Fruit fly (Drosophila melanogaster) whole organism, wandering third instar larva: ENCODE data around the gene Cubn2.
A peak's percentile ranks its signal among the peaks of the same experiment; 100 is the strongest.

Experiments
- Abd-B ChIP-seq: fragments of >200 bp; optimal IDR thresholded peaks from 2 replicates; lab custom pipeline; 2017; ENCODE audit warnings: missing biosample characterization, missing genetic modification characterization
- CG32264 ChIP-seq: fragments of 200-800 bp; sonication (Bioruptor generic); optimal IDR thresholded peaks from 2 replicates; lab custom pipeline; 2016; ENCODE audit warnings: missing biosample characterization, missing genetic modification characterization
- CG9705 ChIP-seq: fragments of 200-800 bp; sonication (Bioruptor generic); optimal IDR thresholded peaks from 2 replicates; lab custom pipeline; 2018; ENCODE audit warnings: missing biosample characterization, mild to moderate bottlenecking, missing genetic modification characterization
- Dfd ChIP-seq: fragments of >200 bp; optimal IDR thresholded peaks from 2 replicates; lab custom pipeline; 2017; ENCODE audit warnings: missing biosample characterization, missing genetic modification characterization
- Dif ChIP-seq: fragments of 200-275, 200-300 bp; sonication (Bioruptor generic); optimal IDR thresholded peaks from 2 replicates; lab custom pipeline; 2018; ENCODE audit warnings: missing biosample characterization, missing genetic modification characterization; ENCODE audit not compliant: partially characterized antibody
- HLH106 ChIP-seq: fragments of 200-800 bp; optimal IDR thresholded peaks from 3 replicates; lab custom pipeline; 2019; ENCODE audit warnings: missing biosample characterization, mild to moderate bottlenecking, missing genetic modification characterization, moderate library complexity
- Hr78 ChIP-seq: fragments of >200 bp; optimal IDR thresholded peaks from 2 replicates; lab custom pipeline; 2017; ENCODE audit warnings: missing biosample characterization, missing genetic modification characterization
- Jra ChIP-seq: sonication (Bioruptor generic); optimal IDR thresholded peaks from 2 replicates; lab custom pipeline; 2016; ENCODE audit warnings: missing biosample characterization, missing genetic modification characterization
- Myc ChIP-seq: fragments of >200 bp; optimal IDR thresholded peaks from 2 replicates; lab custom pipeline; 2017
- N ChIP-seq: fragments of >200 bp; optimal IDR thresholded peaks from 2 replicates; lab custom pipeline; 2018; ENCODE audit warnings: missing biosample characterization, missing external identifiers, missing genetic modification characterization
- OdsH ChIP-seq: fragments of 200-800 bp; sonication (Bioruptor generic); optimal IDR thresholded peaks from 2 replicates; lab custom pipeline; 2016; ENCODE audit warnings: missing biosample characterization, mild to moderate bottlenecking, missing genetic modification characterization
- Rel ChIP-seq, 2 experiments: fragments of 200-800 bp; sonication (Bioruptor generic) in 1 of 2; optimal IDR thresholded peaks; 2 replicates in 1 of 2; 3 replicates in 1 of 2; lab custom pipeline; 2016 to 2019; ENCODE audit warnings: mild to moderate bottlenecking in 2 of 2, missing biosample characterization in 2 of 2, missing genetic modification characterization in 2 of 2, moderate library complexity in 1 of 2
- Sp1 ChIP-seq: fragments of 200-800 bp; sonication (Bioruptor generic); optimal IDR thresholded peaks from 3 replicates; lab custom pipeline; 2019; ENCODE audit warnings: missing biosample characterization, mild to moderate bottlenecking, missing genetic modification characterization, moderate library complexity
- Vsx2 ChIP-seq: fragments of 200-300, 225-300 bp; sonication (Bioruptor generic); optimal IDR thresholded peaks from 2 replicates; lab custom pipeline; 2018; ENCODE audit warnings: missing biosample characterization, missing genetic modification characterization; ENCODE audit not compliant: partially characterized antibody
- br ChIP-seq: fragments of 200-800 bp; sonication (Bioruptor generic); optimal IDR thresholded peaks from 2 replicates; lab custom pipeline; 2016; ENCODE audit warnings: missing biosample characterization, missing genetic modification characterization
- brk ChIP-seq: fragments of 200-800 bp; sonication (Bioruptor generic); optimal IDR thresholded peaks from 2 replicates; lab custom pipeline; 2016; ENCODE audit warnings: missing biosample characterization, mild to moderate bottlenecking, missing genetic modification characterization
- dl ChIP-seq, 2 experiments: fragments of 175-275, 200-275 bp in 1 of 2; fragments of 200-275 bp in 1 of 2; sonication (Bioruptor generic); optimal IDR thresholded peaks; lab custom pipeline; 2018; ENCODE audit warnings: mild to moderate bottlenecking in 2 of 2, missing biosample characterization in 2 of 2, missing genetic modification characterization in 2 of 2, moderate library complexity in 2 of 2; ENCODE audit not compliant: partially characterized antibody in 2 of 2, insufficient read depth in 1 of 2
- dmrt93B ChIP-seq: fragments of 200-800 bp; sonication (Bioruptor generic); optimal IDR thresholded peaks from 2 replicates; lab custom pipeline; 2018; ENCODE audit warnings: missing biosample characterization, mild to moderate bottlenecking, missing genetic modification characterization
- dsf ChIP-seq: sonication (Bioruptor generic); optimal IDR thresholded peaks from 2 replicates; lab custom pipeline; 2016; ENCODE audit warnings: missing biosample characterization, missing genetic modification characterization, borderline replicate concordance
- ey ChIP-seq: fragments of 200-800 bp; sonication (Bioruptor generic); optimal IDR thresholded peaks from 2 replicates; lab custom pipeline; 2016; ENCODE audit warnings: missing biosample characterization, missing genetic modification characterization
- fru ChIP-seq: fragments of 200-800 bp; sonication (Bioruptor generic); optimal IDR thresholded peaks from 3 replicates; lab custom pipeline; 2016; ENCODE audit warnings: missing biosample characterization, mild to moderate bottlenecking, missing genetic modification characterization
- h ChIP-seq: fragments of 200-800 bp; sonication (Bioruptor generic); optimal IDR thresholded peaks from 3 replicates; lab custom pipeline; 2016; ENCODE audit warnings: missing biosample characterization, mild to moderate bottlenecking, missing genetic modification characterization
- jim ChIP-seq: fragments of 175-275, 200-325 bp; sonication (Bioruptor generic); optimal IDR thresholded peaks from 2 replicates; lab custom pipeline; 2016; ENCODE audit warnings: missing biosample characterization, mild to moderate bottlenecking, missing genetic modification characterization
- pan ChIP-seq: fragments of >200 bp; optimal IDR thresholded peaks from 2 replicates; lab custom pipeline; 2017
- psq ChIP-seq: fragments of 200-800 bp; sonication (Bioruptor generic); optimal IDR thresholded peaks from 3 replicates; lab custom pipeline; 2017; ENCODE audit warnings: missing biosample characterization, mild to moderate bottlenecking, missing genetic modification characterization, moderate library complexity
- rgr ChIP-seq: fragments of 200-800 bp; sonication (Bioruptor generic); optimal IDR thresholded peaks from 3 replicates; lab custom pipeline; 2016; ENCODE audit warnings: missing biosample characterization, mild to moderate bottlenecking, missing genetic modification characterization
- sage ChIP-seq: fragments of 200-800 bp; sonication (Bioruptor generic); optimal IDR thresholded peaks from 2 replicates; lab custom pipeline; 2016; ENCODE audit warnings: missing biosample characterization, mild to moderate bottlenecking, missing genetic modification characterization
- sv ChIP-seq: fragments of 200-800 bp; sonication (Bioruptor generic); optimal IDR thresholded peaks from 3 replicates; lab custom pipeline; 2016; ENCODE audit warnings: missing biosample characterization, missing genetic modification characterization
- tai ChIP-seq: sonication (Bioruptor generic); optimal IDR thresholded peaks from 2 replicates; lab custom pipeline; 2016; ENCODE audit warnings: missing biosample characterization, missing genetic modification characterization
- usp ChIP-seq: fragments of >200 bp; optimal IDR thresholded peaks from 2 replicates; lab custom pipeline; 2017; ENCODE audit warnings: missing biosample characterization, missing genetic modification characterization
- woc ChIP-seq: sonication (Bioruptor generic); optimal IDR thresholded peaks from 2 replicates; lab custom pipeline; 2016; ENCODE audit warnings: missing biosample characterization, mild to moderate bottlenecking, missing genetic modification characterization

The Cubn2 gene

dm6 chr3L:11815220-11815797, 754 bp upstream of the Cubn2 start, which contains the start of gene CG14130:
CG14130 (plus strand) TSS chr3L:11815444.
- TF ChIP-seq Dif (GFP tag; lab: Kevin White, UChicago) = no peak
- peak; percentile 13 for TF ChIP-seq Vsx2 (GFP tag; lab: Kevin White, UChicago)

- no peak for TF ChIP-seq ey (GFP tag; lab: Kevin White, UChicago)
- no peak for TF ChIP-seq Dfd (GFP tag; lab: Kevin White, UChicago)
- no peak for TF ChIP-seq Hr78
- no peak for TF ChIP-seq jim (GFP tag; lab: Kevin White, UChicago)
- no peak for TF ChIP-seq Abd-B
- no peak for TF ChIP-seq Jra (GFP tag; lab: Kevin White, UChicago)
- TF ChIP-seq N = no peak
- TF ChIP-seq psq (GFP tag; lab: Kevin White, UChicago) = no peak
- TF ChIP-seq rgr (GFP tag; lab: Kevin White, UChicago) = no peak
- no peak for TF ChIP-seq HLH106
- TF ChIP-seq OdsH (GFP tag; lab: Kevin White, UChicago) = no peak
- no peak for TF ChIP-seq Rel (GFP tag; optimal IDR thresholded peaks at IDR 0.05; lab: Kevin White, UChicago)
- TF ChIP-seq Rel (tag; optimal IDR thresholded peaks at IDR 0.05; lab: Kevin White, UChicago) = no peak
- no peak for TF ChIP-seq dl (GFP tag; optimal IDR thresholded peaks at IDR 0.05; lab: Kevin White, UChicago; ENCODE audit: insufficient read depth in 1 of 2, partially characterized antibody in 2 of 2)
- no peak for TF ChIP-seq woc (GFP tag; lab: Kevin White, UChicago)
These were observed 12.9 kb downstream of the Cubn2 start for dm6 chr3L:11801622-11802021.

- TF ChIP-seq usp (GFP tag; lab: Kevin White, UChicago) (no peak), Hr78 (no peak), dmrt93B (GFP tag; lab: Kevin White, UChicago) (no peak), OdsH (GFP tag; lab: Kevin White, UChicago) (no peak), CG9705 (GFP tag; lab: Kevin White, UChicago) (no peak), Rel (GFP tag; optimal IDR thresholded peaks at IDR 0.05; lab: Kevin White, UChicago) (no peak), Rel (tag; optimal IDR thresholded peaks at IDR 0.05; lab: Kevin White, UChicago) (no peak), Myc (lab: Kevin White, UChicago) (no peak), Vsx2 (GFP tag; lab: Kevin White, UChicago) (no peak), br (GFP tag; lab: Kevin White, UChicago) (no peak), Jra (GFP tag; lab: Kevin White, UChicago) (no peak), psq (GFP tag; lab: Kevin White, UChicago) (no peak), pan (lab: Kevin White, UChicago) (no peak), HLH106 (no peak)
These were observed 13.8 kb downstream of the Cubn2 start, which contains the start of gene Gcat for dm6 chr3L:11800761-11801160. Gcat (minus strand) TSS chr3L:11800861.

- no peak for TF ChIP-seq psq (GFP tag; lab: Kevin White, UChicago)
- TF ChIP-seq Myc (lab: Kevin White, UChicago) = no peak
- no peak for TF ChIP-seq sv (GFP tag; lab: Kevin White, UChicago)
- TF ChIP-seq Sp1 (GFP tag; lab: Kevin White, UChicago) = no peak
- TF ChIP-seq ey (GFP tag; lab: Kevin White, UChicago) = no peak
- no peak for TF ChIP-seq HLH106
- no peak for TF ChIP-seq Jra (GFP tag; lab: Kevin White, UChicago)
- no peak for TF ChIP-seq dmrt93B (GFP tag; lab: Kevin White, UChicago)
- no peak for TF ChIP-seq fru
- no peak for TF ChIP-seq CG9705 (GFP tag; lab: Kevin White, UChicago)
- TF ChIP-seq jim (GFP tag; lab: Kevin White, UChicago) = no peak
These were observed 19.0 kb downstream of the Cubn2 start, which contains the start of gene Klp68D for dm6 chr3L:11795440-11795983. Klp68D (plus strand) TSS chr3L:11795614.

dm6 chr3L:11793233-11793800, 21.2 kb downstream of the Cubn2 start, which contains the start of the genes twy and CG10907:
twy (minus strand) TSS chr3L:11793283.
CG10907 (plus strand) TSS chr3L:11793514.
- TF ChIP-seq dsf (GFP tag; lab: Kevin White, UChicago) = no peak
- TF ChIP-seq Myc (lab: Kevin White, UChicago) = no peak
- no peak for TF ChIP-seq N
- no peak for TF ChIP-seq sv (GFP tag; lab: Kevin White, UChicago)
- TF ChIP-seq dl (GFP tag; optimal IDR thresholded peaks at IDR 0.05; lab: Kevin White, UChicago; ENCODE audit: insufficient read depth in 1 of 2, partially characterized antibody in 2 of 2) = no peak
- no peak for TF ChIP-seq Vsx2 (GFP tag; lab: Kevin White, UChicago)
- TF ChIP-seq sage = no peak
- TF ChIP-seq tai (GFP tag; lab: Kevin White, UChicago) = no peak
- TF ChIP-seq br (GFP tag; lab: Kevin White, UChicago) = no peak
- TF ChIP-seq Sp1 (GFP tag; lab: Kevin White, UChicago) = no peak
- no peak for TF ChIP-seq Dfd (GFP tag; lab: Kevin White, UChicago)
- TF ChIP-seq Hr78 = no peak
- TF ChIP-seq brk (GFP tag; lab: Kevin White, UChicago) = no peak
- no peak for TF ChIP-seq h
- TF ChIP-seq HLH106 = no peak
- no peak for TF ChIP-seq OdsH (GFP tag; lab: Kevin White, UChicago)
- no peak for TF ChIP-seq CG32264
- TF ChIP-seq rgr (GFP tag; lab: Kevin White, UChicago) = no peak
